Worm (Caenorhabditis elegans): ENCODE data around the gene F45G2.9.
"Not testable (repeated sequence)": the region's sequence is repeated elsewhere in the genome, so short reads cannot be mapped to it uniquely, and the experiment has no call there.

F45G2.9 gene

DNA sequence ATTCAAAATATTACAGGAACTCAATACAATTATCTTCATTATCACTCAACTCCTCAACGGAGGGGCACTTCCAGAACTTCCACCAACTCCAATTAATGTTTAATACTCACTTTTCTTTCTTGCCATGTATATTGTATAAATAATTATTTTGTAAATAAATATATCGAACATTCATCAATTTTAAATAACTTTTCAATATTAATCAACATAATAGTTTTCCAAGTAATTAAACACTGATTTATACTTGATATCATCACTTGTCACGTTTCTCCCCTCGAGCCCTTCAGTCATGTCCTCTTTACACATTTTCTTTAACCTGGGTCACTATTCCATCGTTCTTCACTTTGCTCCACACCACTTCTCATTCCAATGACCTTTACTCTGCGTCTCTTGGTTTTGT, 33.8 kb downstream of the F45G2.9 start, which contains the start of gene mig-18:
Gene mig-18 (plus strand): TSS at position 301 of the 400 bp plus-strand sequence.
- no peak for TF ChIP-seq lsy-2 (tag; optimal IDR thresholded peaks at IDR 0.05)
- TF ChIP-seq ceh-63 (GFP tag; optimal IDR thresholded peaks at IDR 0.05), result no peak
- TF ChIP-seq nhr-77 (tag; optimal IDR thresholded peaks at IDR 0.05), result no peak
- TF ChIP-seq lir-3 (tag; optimal IDR thresholded peaks at IDR 0.05; ENCODE audit: poor library complexity), result no peak

- TF ChIP-seq sptf-1, C04F5.9, ceh-82 (tag; optimal IDR thresholded peaks at IDR 0.05): not testable (repeated sequence)
These were observed 35.0 kb downstream of the F45G2.9 start, which contains the start of the genes srlf-9 and srlf-10 for ce11 chrIII:13401673-13402258. Gene srlf-9 (minus strand): TSS chrIII:13401773. Gene srlf-10 (plus strand): TSS chrIII:13402208.

ce11 chrIII:13395262-13395661, 41.5 kb downstream of the F45G2.9 start, which contains the start of gene F11F1.1:
Gene F11F1.1 (plus strand): TSS chrIII:13395562.
- peak; percentile 17 for TF ChIP-seq blmp-1 (tag; optimal IDR thresholded peaks at IDR 0.05)
- TF ChIP-seq unc-130 (tag; optimal IDR thresholded peaks at IDR 0.05), result no peak
- no peak for TF ChIP-seq fkh-4 (tag; optimal IDR thresholded peaks at IDR 0.05; ENCODE audit: borderline replicate concordance)
- peak in 1 of 6 experiments; percentile 34 for TF ChIP-seq elt-3 (tag; optimal IDR thresholded peaks at IDR 0.05)

ce11 chrIII:13393647-13394046, 43.1 kb downstream of the F45G2.9 start, which contains the start of gene qdpr-1:
Gene qdpr-1 (plus strand): TSS chrIII:13393910.
- peak in 4 of 6 experiments; percentile 43 to 80 (median 54) for TF ChIP-seq elt-3 (tag; optimal IDR thresholded peaks at IDR 0.05)
- TF ChIP-seq nhr-12 (tag; optimal IDR thresholded peaks at IDR 0.05), result no peak
- no peak for TF ChIP-seq mab-9 (GFP tag; IDR thresholded peaks at IDR 0.05)
- no peak for TF ChIP-seq zag-1 (tag; optimal IDR thresholded peaks at IDR 0.05)
- no peak for TF ChIP-seq tbx-2 (tag; optimal IDR thresholded peaks at IDR 0.05)
- peak; percentile 17 for TF ChIP-seq snu-23 (GFP tag; optimal IDR thresholded peaks at IDR 0.05)
- TF ChIP-seq blmp-1 (tag; optimal IDR thresholded peaks at IDR 0.05), result peak; percentile 59
- peak in 1 of 2 experiments; percentile 12 for TF ChIP-seq lsy-2 (tag; optimal IDR thresholded peaks at IDR 0.05)

DNA sequence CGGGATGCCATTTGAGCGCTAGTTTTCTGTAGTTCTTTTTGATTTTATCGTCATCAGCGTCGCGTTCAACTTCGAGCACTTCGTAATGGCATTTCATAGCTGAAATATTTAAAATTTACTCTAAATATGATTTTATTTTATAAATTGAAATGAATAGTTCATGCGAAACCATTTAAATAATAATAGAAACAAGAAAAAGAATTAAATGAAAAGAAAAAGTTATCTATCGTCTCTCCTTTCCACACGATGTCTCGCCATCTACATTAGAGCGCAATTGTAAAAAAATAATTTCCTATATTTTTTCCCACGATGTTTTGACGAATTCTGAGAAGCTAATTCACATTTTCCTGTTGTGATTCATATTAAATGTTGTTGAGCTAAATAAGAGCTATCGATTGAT, 43.5 kb downstream of the F45G2.9 start, which contains the start of gene dnj-17:
Gene dnj-17 (minus strand): TSS at position 101 of the 400 bp plus-strand sequence.
- TF ChIP-seq xbp-1 (tag; optimal IDR thresholded peaks at IDR 0.05), result no peak
- no peak for TF ChIP-seq efl-1 (optimal IDR thresholded peaks at IDR 0.05)
- TF ChIP-seq efl-1 (GFP tag; optimal IDR thresholded peaks at IDR 0.05 in 1 of 2), result peak; percentile 27 to 74
- no peak for TF ChIP-seq hlh-17 (GFP tag; optimal IDR thresholded peaks at IDR 0.05; ENCODE audit: borderline replicate concordance)

ce11 chrIII:13390789-13391188, 46.0 kb downstream of the F45G2.9 start:
- TF ChIP-seq mab-9 (GFP tag; IDR thresholded peaks at IDR 0.05) (no peak), efl-1 (optimal IDR thresholded peaks at IDR 0.05) (no peak), efl-1 (GFP tag; optimal IDR thresholded peaks at IDR 0.05 in 1 of 2) (peak in 1 of 2 experiments; percentile 66), nhr-85 (tag) (peak; percentile 65)

ce11 chrIII:13389078-13389477, 47.7 kb downstream of the F45G2.9 start, which contains the start of gene T03F6.3:
Gene T03F6.3 (plus strand): TSS chrIII:13389395.
- no peak for TF ChIP-seq pax-3 (tag; optimal IDR thresholded peaks at IDR 0.05)
- no peak for TF ChIP-seq ceh-88 (GFP tag; IDR thresholded peaks at IDR 0.05)
- no peak for TF ChIP-seq rnt-1 (tag; optimal IDR thresholded peaks at IDR 0.05)
- TF ChIP-seq mab-9 (GFP tag; IDR thresholded peaks at IDR 0.05), result no peak
- no peak for TF ChIP-seq unc-62 (GFP tag; optimal IDR thresholded peaks at IDR 0.05)
- TF ChIP-seq fkh-10 (GFP tag; optimal IDR thresholded peaks at IDR 0.05), result no peak
- TF ChIP-seq snpc-4 (tag; optimal IDR thresholded peaks at IDR 0.05), result no peak
- TF ChIP-seq nhr-19 (GFP tag; conservative IDR thresholded peaks at IDR 0.05), result no peak
- TF ChIP-seq nhr-85 (tag), result no peak
- no peak for TF ChIP-seq nhr-237 (tag; optimal IDR thresholded peaks at IDR 0.05)
- TF ChIP-seq aly-2 (tag; optimal IDR thresholded peaks at IDR 0.05), result no peak
- TF ChIP-seq nhr-47 (tag; optimal IDR thresholded peaks at IDR 0.05), result no peak
- TF ChIP-seq skn-1 (tag; optimal IDR thresholded peaks at IDR 0.05), result no peak
- no peak for TF ChIP-seq zag-1 (tag; optimal IDR thresholded peaks at IDR 0.05)
- no peak for TF ChIP-seq dpl-1 (GFP tag; optimal IDR thresholded peaks at IDR 0.05)
- no peak for TF ChIP-seq jun-1 (tag; optimal IDR thresholded peaks at IDR 0.05)
- no peak for TF ChIP-seq xbp-1 (tag; optimal IDR thresholded peaks at IDR 0.05)

All from whole organism, L1 larva.